Worm (Caenorhabditis elegans) whole organism, L2 larva: Measurements from ENCODE around the gene C01G5.3.

Experiments
- C34F6.9 ChIP-seq: fragments of 150-350 bp; optimal IDR thresholded peaks from 2 replicates; lab custom pipeline; 2014; ENCODE audit warnings: missing biosample characterization, missing genetic modification characterization
- F13H6.1 ChIP-seq: sonication (generic microtip); optimal IDR thresholded peaks from 2 replicates; lab custom pipeline; 2016; ENCODE audit warnings: missing genetic modification characterization, missing compliant biosample characterization
- R02D3.7 ChIP-seq: fragments of 150-350 bp; optimal IDR thresholded peaks from 2 replicates; lab custom pipeline; 2014; ENCODE audit warnings: missing biosample characterization, missing genetic modification characterization
- Y55F3AM.14 ChIP-seq: fragments of 200-800 bp; sonication (Bioruptor generic); optimal IDR thresholded peaks from 2 replicates; lab custom pipeline; 2018; ENCODE audit warnings: mild to moderate bottlenecking, missing genetic modification characterization, missing compliant biosample characterization
- alr-1 ChIP-seq: fragments of 150-350 bp; optimal IDR thresholded peaks from 2 replicates; lab custom pipeline; 2014; ENCODE audit warnings: missing biosample characterization, missing genetic modification characterization
- aly-2 ChIP-seq: fragments of 150-350 bp; optimal IDR thresholded peaks from 2 replicates; lab custom pipeline; 2014; ENCODE audit warnings: missing biosample characterization, missing genetic modification characterization
- ama-1 ChIP-seq: fragments of 150-350 bp; optimal IDR thresholded peaks from 2 replicates; lab custom pipeline; 2018; ENCODE audit warnings: inconsistent platforms
- blmp-1 ChIP-seq: sonication (generic microtip); optimal IDR thresholded peaks from 2 replicates; lab custom pipeline; 2017; ENCODE audit warnings: missing genetic modification characterization, mild to moderate bottlenecking, missing compliant biosample characterization, antibody characterized with exemption, moderate library complexity; ENCODE audit not compliant: insufficient read depth
- ceh-16 ChIP-seq: fragments of 150-350 bp; optimal IDR thresholded peaks from 2 replicates; lab custom pipeline; 2014; ENCODE audit warnings: missing biosample characterization, missing genetic modification characterization
- ceh-82 ChIP-seq: fragments of 150-350 bp; optimal IDR thresholded peaks from 2 replicates; lab custom pipeline; 2014; ENCODE audit warnings: missing biosample characterization, missing genetic modification characterization
- crh-2 ChIP-seq: sonication (generic microtip); optimal IDR thresholded peaks from 2 replicates; lab custom pipeline; 2017; ENCODE audit warnings: missing biosample characterization, missing genetic modification characterization
- dmd-4 ChIP-seq: sonication (generic microtip); optimal IDR thresholded peaks from 2 replicates; lab custom pipeline; 2017; ENCODE audit warnings: missing biosample characterization, missing genetic modification characterization
- elt-1 ChIP-seq: fragments of 150-350 bp; optimal IDR thresholded peaks from 2 replicates; lab custom pipeline; 2014; ENCODE audit warnings: missing biosample characterization, missing genetic modification characterization
- elt-3 ChIP-seq: sonication (generic microtip); optimal IDR thresholded peaks from 2 replicates; lab custom pipeline; 2017; ENCODE audit warnings: missing biosample characterization, missing genetic modification characterization
- fos-1 ChIP-seq: fragments of 150-350 bp; optimal IDR thresholded peaks from 2 replicates; lab custom pipeline; 2014; ENCODE audit warnings: missing biosample characterization, missing genetic modification characterization
- gmeb-1 ChIP-seq: fragments of 150-350 bp; optimal IDR thresholded peaks from 2 replicates; lab custom pipeline; 2014; ENCODE audit warnings: missing biosample characterization, missing genetic modification characterization
- lin-11 ChIP-seq: fragments of 150-350 bp; sonication (generic microtip); optimal IDR thresholded peaks from 2 replicates; lab custom pipeline; 2014; ENCODE audit warnings: missing biosample characterization, missing genetic modification characterization, inconsistent platforms, mixed read lengths
- lin-13 ChIP-seq: fragments of 150-350 bp; optimal IDR thresholded peaks from 2 replicates; lab custom pipeline; 2014; ENCODE audit warnings: missing biosample characterization, missing genetic modification reagents, missing genetic modification characterization
- lin-39 ChIP-seq: fragments of 150-350 bp; optimal IDR thresholded peaks from 2 replicates; lab custom pipeline; 2014; ENCODE audit warnings: missing biosample characterization, missing genetic modification reagents, missing genetic modification characterization
- lsy-2 ChIP-seq, 2 experiments: fragments of 150-350 bp in 1 of 2; sonication (generic microtip) in 1 of 2; optimal IDR thresholded peaks; 2 replicates each; lab custom pipeline; 2014 to 2017; ENCODE audit warnings: missing biosample characterization in 2 of 2, missing genetic modification characterization in 2 of 2
- mab-5 ChIP-seq: fragments of 150-350 bp; optimal IDR thresholded peaks from 2 replicates; lab custom pipeline; 2014; ENCODE audit warnings: missing biosample characterization, missing genetic modification characterization
- mbf-1 ChIP-seq: sonication (generic microtip); optimal IDR thresholded peaks from 2 replicates; lab custom pipeline; 2017; ENCODE audit warnings: missing biosample characterization, missing genetic modification characterization
- mdl-1 ChIP-seq, 2 experiments: fragments of 150-350 bp in 1 of 2; sonication (generic microtip) in 1 of 2; optimal IDR thresholded peaks; 2 replicates each; lab custom pipeline; 2017; ENCODE audit warnings: missing biosample characterization in 2 of 2, missing genetic modification characterization in 2 of 2
- nhr-10 ChIP-seq: sonication (generic microtip); optimal IDR thresholded peaks from 2 replicates; lab custom pipeline; 2017; ENCODE audit warnings: missing biosample characterization, missing genetic modification characterization
- nhr-11 ChIP-seq: fragments of 150-350 bp; optimal IDR thresholded peaks from 2 replicates; lab custom pipeline; 2014; ENCODE audit warnings: missing biosample characterization, missing genetic modification characterization
- nhr-12 ChIP-seq: fragments of 150-350 bp; optimal IDR thresholded peaks from 2 replicates; lab custom pipeline; 2014; ENCODE audit warnings: missing biosample characterization, missing genetic modification characterization
- nhr-129 ChIP-seq: fragments of 150-350 bp; optimal IDR thresholded peaks from 2 replicates; lab custom pipeline; 2014; ENCODE audit warnings: missing biosample characterization, missing genetic modification characterization
- nhr-21 ChIP-seq: fragments of 150-350 bp; optimal IDR thresholded peaks from 2 replicates; lab custom pipeline; 2014; ENCODE audit warnings: missing biosample characterization, missing genetic modification characterization
- nhr-23 ChIP-seq: fragments of 150-350 bp; optimal IDR thresholded peaks from 2 replicates; lab custom pipeline; 2014; ENCODE audit warnings: missing biosample characterization, missing genetic modification reagents, missing genetic modification characterization
- nhr-237 ChIP-seq: fragments of 150-350 bp; optimal IDR thresholded peaks from 2 replicates; lab custom pipeline; 2014; ENCODE audit warnings: missing biosample characterization, missing genetic modification characterization
- nhr-25 ChIP-seq: fragments of 150-350 bp; sonication (generic microtip); optimal IDR thresholded peaks from 3 replicates; lab custom pipeline; 2014; ENCODE audit warnings: missing biosample characterization, missing genetic modification characterization
- nhr-6 ChIP-seq: fragments of 150-350 bp; optimal IDR thresholded peaks from 2 replicates; lab custom pipeline; 2014; ENCODE audit warnings: missing biosample characterization, missing genetic modification characterization
- nhr-77 ChIP-seq: fragments of 150-350 bp; optimal IDR thresholded peaks from 2 replicates; lab custom pipeline; 2014; ENCODE audit warnings: missing biosample characterization, missing genetic modification characterization
- peb-1 ChIP-seq: fragments of 150-350 bp; optimal IDR thresholded peaks from 2 replicates; lab custom pipeline; 2014; ENCODE audit warnings: missing biosample characterization, missing genetic modification characterization
- sem-4 ChIP-seq: fragments of 150-350 bp; optimal IDR thresholded peaks from 2 replicates; lab custom pipeline; 2014; ENCODE audit warnings: missing biosample characterization, missing genetic modification reagents, missing genetic modification characterization
- skn-1 ChIP-seq: sonication (generic microtip); optimal IDR thresholded peaks from 2 replicates; lab custom pipeline; 2017; ENCODE audit warnings: missing biosample characterization, missing genetic modification characterization
- sma-3 ChIP-seq: sonication (generic microtip); optimal IDR thresholded peaks from 2 replicates; lab custom pipeline; 2016; ENCODE audit warnings: missing genetic modification reagents, missing genetic modification characterization, missing compliant biosample characterization
- sma-9 ChIP-seq, 2 experiments: fragments of 150-350 bp in 1 of 2; sonication (generic microtip) in 1 of 2; optimal IDR thresholded peaks; 2 replicates each; lab custom pipeline; 2014 to 2016; ENCODE audit warnings: missing genetic modification characterization in 2 of 2, mild to moderate bottlenecking in 1 of 2, missing biosample characterization in 1 of 2, missing compliant biosample characterization in 1 of 2, missing genetic modification reagents in 1 of 2, moderate library complexity in 1 of 2
- snpc-4 ChIP-seq: fragments of 150-350 bp; optimal IDR thresholded peaks from 2 replicates; lab custom pipeline; 2014; ENCODE audit warnings: missing biosample characterization, missing genetic modification characterization
- unc-39 ChIP-seq: fragments of 150-350 bp; optimal IDR thresholded peaks from 2 replicates; lab custom pipeline; 2014; ENCODE audit warnings: missing biosample characterization, missing genetic modification characterization
- unc-55 ChIP-seq: fragments of 150-350 bp; sonication (generic microtip); optimal IDR thresholded peaks from 3 replicates; lab custom pipeline; 2014; ENCODE audit warnings: missing biosample characterization, missing genetic modification reagents, missing genetic modification characterization
- unc-62 ChIP-seq: fragments of 150-350 bp; optimal IDR thresholded peaks from 2 replicates; lab custom pipeline; 2014; ENCODE audit warnings: missing biosample characterization, missing genetic modification reagents, missing genetic modification characterization
- zag-1 ChIP-seq: fragments of 150-350 bp; optimal IDR thresholded peaks from 2 replicates; lab custom pipeline; 2014; ENCODE audit warnings: missing biosample characterization, missing genetic modification characterization
- ztf-1 ChIP-seq: fragments of 200-800 bp; sonication (Bioruptor generic); conservative IDR thresholded peaks from 2 replicates; pipeline ENCODE4 v1.3.6; 2022; ENCODE audit warnings: missing genetic modification characterization, missing compliant biosample characterization
- ztf-11 ChIP-seq: sonication (generic microtip); optimal IDR thresholded peaks from 2 replicates; lab custom pipeline; 2017; ENCODE audit warnings: missing biosample characterization, missing genetic modification characterization
- ztf-4 ChIP-seq: fragments of 150-350 bp; optimal IDR thresholded peaks from 2 replicates; lab custom pipeline; 2014; ENCODE audit warnings: missing biosample characterization, missing genetic modification characterization

The C01G5.3 gene

DNA sequence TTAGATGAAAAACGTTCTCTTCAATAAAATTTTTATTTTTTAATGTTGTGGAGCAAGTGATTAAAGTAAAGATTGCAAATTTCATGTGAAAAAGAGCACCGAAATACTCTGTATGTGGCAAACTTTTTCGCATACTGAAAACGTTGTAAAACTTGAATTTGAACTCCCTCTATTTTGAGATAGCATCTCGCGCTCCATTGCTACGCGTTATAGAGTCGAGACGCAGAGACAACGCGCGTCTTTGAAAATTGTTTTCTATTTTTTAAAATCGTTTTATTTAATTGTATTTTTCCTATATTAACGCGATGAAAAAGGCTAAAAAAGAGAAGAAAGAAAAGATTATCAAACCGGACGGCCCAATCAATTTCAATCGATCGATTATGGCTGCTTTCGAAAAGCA lies 12.6 kb downstream of the C01G5.3 start, which contains the start of gene fan-1 (continued):
- TF ChIP-seq peb-1 (tag; lab: Kevin White, UChicago) (no peak), sma-3 (GFP tag; lab: Kevin White, UChicago) (peak; percentile 39)

DNA sequence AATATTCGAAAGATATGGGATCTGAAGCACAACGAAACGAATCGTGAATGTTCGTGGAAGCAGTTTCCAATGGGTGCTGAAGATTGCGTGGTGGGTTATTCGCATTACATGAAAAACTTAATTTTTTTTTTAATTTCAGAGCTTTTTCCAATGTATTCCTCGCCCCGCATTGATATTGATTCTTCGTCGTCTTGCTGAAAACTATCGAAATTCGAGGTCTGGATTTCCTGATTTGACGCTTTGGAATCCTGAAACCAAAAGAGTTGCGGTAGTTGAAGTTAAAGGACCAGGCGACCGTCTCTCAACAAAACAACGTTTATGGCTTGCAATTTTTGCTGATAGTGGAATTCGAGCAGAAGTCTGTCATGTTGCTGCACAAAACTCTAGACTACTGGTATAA lies 16.0 kb downstream of the C01G5.3 start:
- TF ChIP-seq nhr-12 (tag; lab: Kevin White, UChicago) = no peak
- TF ChIP-seq mab-5 (tag; lab: Kevin White, UChicago) = no peak
- TF ChIP-seq lin-39 (tag; lab: Kevin White, UChicago) = no peak
- TF ChIP-seq elt-3 = no peak
- no peak for TF ChIP-seq nhr-237 (tag; lab: Kevin White, UChicago)
- TF ChIP-seq ztf-4 = no peak
- TF ChIP-seq nhr-11 (tag; lab: Kevin White, UChicago) = no peak
- TF ChIP-seq ceh-82 = no peak
- no peak for TF ChIP-seq R02D3.7 (tag; lab: Kevin White, UChicago)
- no peak for TF ChIP-seq nhr-129 (tag; lab: Kevin White, UChicago)
- no peak for TF ChIP-seq mbf-1 (tag; lab: Kevin White, UChicago)
- no peak for TF ChIP-seq fos-1 (tag; lab: Kevin White, UChicago)
- TF ChIP-seq, all 48 proteins: peak for 0

DNA sequence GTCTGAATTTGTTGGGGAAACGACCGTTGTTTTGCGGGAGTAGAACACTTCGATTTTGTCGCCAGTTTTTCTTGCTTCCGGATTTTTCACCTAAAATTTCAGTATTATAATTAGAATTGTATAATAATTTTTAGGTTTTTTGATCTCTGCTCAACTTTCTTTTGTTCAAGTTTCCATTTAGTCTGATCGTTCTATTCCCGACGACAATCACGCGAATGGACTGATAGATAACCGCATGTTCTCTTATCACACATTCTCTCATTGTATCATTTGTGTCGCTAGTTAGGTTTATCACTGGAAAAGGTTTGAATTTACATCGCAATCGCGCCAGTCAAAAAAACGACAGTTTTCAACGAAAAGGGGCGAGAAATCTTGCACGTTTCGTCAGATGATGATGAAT lies 18.9 kb downstream of the C01G5.3 start:
- TF ChIP-seq R02D3.7 (tag; lab: Kevin White, UChicago) (no peak), unc-55 (no peak), gmeb-1 (tag; lab: Kevin White, UChicago) (peak; percentile 23), nhr-12 (tag; lab: Kevin White, UChicago) (no peak), alr-1 (tag; lab: Kevin White, UChicago) (no peak), mbf-1 (tag; lab: Kevin White, UChicago) (no peak), ceh-82 (no peak), lin-13 (GFP tag; lab: Kevin White, UChicago) (no peak), sem-4 (no peak), ceh-16 (tag; lab: Kevin White, UChicago) (no peak), lin-11 (no peak), unc-62 (GFP tag; lab: Kevin White, UChicago) (no peak), Y55F3AM.14 (no peak), lin-39 (tag; lab: Kevin White, UChicago) (no peak), nhr-11 (tag; lab: Kevin White, UChicago) (no peak), peb-1 (tag; lab: Kevin White, UChicago) (no peak), nhr-23 (tag; lab: Kevin White, UChicago) (no peak), nhr-25 (tag; lab: Kevin White, UChicago) (no peak), elt-3 (no peak), ama-1 (lab: Kevin White, UChicago) (no peak), crh-2 (peak; percentile 47), blmp-1 (tag; lab: Kevin White, UChicago) (no peak), fos-1 (tag; lab: Kevin White, UChicago) (peak; percentile 97), F13H6.1 (tag; lab: Kevin White, UChicago) (no peak), sma-9 (GFP tag; optimal IDR thresholded peaks at IDR 0.05; lab: Kevin White, UChicago) (peak; percentile 83), sma-9 (tag; optimal IDR thresholded peaks at IDR 0.05; lab: Kevin White, UChicago) (no peak), nhr-10 (no peak), dmd-4 (tag; lab: Kevin White, UChicago) (no peak), nhr-237 (tag; lab: Kevin White, UChicago) (no peak), nhr-77 (tag; lab: Kevin White, UChicago) (no peak), nhr-129 (tag; lab: Kevin White, UChicago) (peak; percentile 7), mab-5 (tag; lab: Kevin White, UChicago) (no peak), nhr-6 (no peak), mdl-1 (tag; optimal IDR thresholded peaks at IDR 0.05; lab: Kevin White, UChicago) (no peak), sma-3 (GFP tag; lab: Kevin White, UChicago) (peak; percentile 26), aly-2 (tag; lab: Kevin White, UChicago) (no peak), snpc-4 (tag; lab: Kevin White, UChicago) (no peak), nhr-21 (tag; lab: Kevin White, UChicago) (peak; percentile 15), C34F6.9 (no peak), lsy-2 (tag; optimal IDR thresholded peaks at IDR 0.05; lab: Kevin White, UChicago) (peak in 1 of 2 experiments; percentile 17), skn-1 (no peak), unc-39 (no peak), zag-1 (tag; lab: Kevin White, UChicago) (no peak), ztf-1 (no peak), ztf-11 (tag; lab: Kevin White, UChicago) (no peak), elt-1 (no peak)
